Fruit fly (Drosophila melanogaster) whole organism, prepupa: ENCODE measurements around the gene Gr10b.

ENCODE experiments used
- Blimp-1 ChIP-seq: fragments of 200-800 bp; sonication (Bioruptor generic); optimal IDR thresholded peaks from 3 replicates; lab custom pipeline; 2017; ENCODE audit warnings: missing biosample characterization, missing genetic modification characterization, mild to moderate bottlenecking, moderate library complexity, missing genetic modification reagents
- CG11294 ChIP-seq: fragments of 200-800 bp; sonication (Bioruptor generic); IDR thresholded peaks from 2 replicates; pipeline ENCODE4 v1.3.6; 2022; ENCODE audit warnings: missing biosample characterization, missing genetic modification characterization
- CG32006 ChIP-seq: fragments of 200-800 bp; sonication (Bioruptor generic); optimal IDR thresholded peaks from 3 replicates; lab custom pipeline; 2017; ENCODE audit warnings: missing biosample characterization, mild to moderate bottlenecking, missing genetic modification characterization
- CG6276 ChIP-seq: fragments of 200-800 bp; sonication (Bioruptor generic); optimal IDR thresholded peaks from 2 replicates; lab custom pipeline; 2017; ENCODE audit warnings: missing biosample characterization, mild to moderate bottlenecking, missing genetic modification characterization
- CG9139 ChIP-seq: fragments of 200-800 bp; sonication (Bioruptor generic); optimal IDR thresholded peaks from 3 replicates; lab custom pipeline; 2017; ENCODE audit warnings: missing biosample characterization, mild to moderate bottlenecking, missing genetic modification characterization
- Eip78C ChIP-seq: fragments of 200-800 bp; sonication (Bioruptor generic); peaks from one replicate; lab custom pipeline; 2016; ENCODE audit warnings: missing biosample characterization, missing genetic modification characterization
- Hr39 ChIP-seq: fragments of 200-800 bp; sonication (Bioruptor generic); optimal IDR thresholded peaks from 2 replicates; lab custom pipeline; 2016; ENCODE audit warnings: missing biosample characterization, missing genetic modification characterization
- Hr4 ChIP-seq: fragments of 200-800 bp; sonication (Bioruptor generic); optimal IDR thresholded peaks from 3 replicates; lab custom pipeline; 2016; ENCODE audit warnings: missing biosample characterization, missing genetic modification characterization
- OdsH ChIP-seq: fragments of 200-800 bp; sonication (Bioruptor generic); optimal IDR thresholded peaks from 3 replicates; lab custom pipeline; 2016; ENCODE audit warnings: missing biosample characterization, missing genetic modification characterization
- Sox15 ChIP-seq: fragments of 200-800 bp; sonication (Bioruptor generic); optimal IDR thresholded peaks from 3 replicates; lab custom pipeline; 2016; ENCODE audit warnings: missing biosample characterization, missing genetic modification characterization
- esn ChIP-seq: fragments of 200-800 bp; sonication (Bioruptor generic); optimal IDR thresholded peaks from 2 replicates; lab custom pipeline; 2016; ENCODE audit warnings: missing biosample characterization, mild to moderate bottlenecking, missing genetic modification characterization, moderate library complexity
- pdm3 ChIP-seq: fragments of 200-800 bp; sonication (Bioruptor generic); optimal IDR thresholded peaks from 3 replicates; lab custom pipeline; 2016; ENCODE audit warnings: missing biosample characterization, missing genetic modification characterization
- topi ChIP-seq: fragments of 200-800 bp; sonication (Bioruptor generic); optimal IDR thresholded peaks from 3 replicates; lab custom pipeline; 2016; ENCODE audit warnings: missing biosample characterization, missing genetic modification characterization

DNA sequence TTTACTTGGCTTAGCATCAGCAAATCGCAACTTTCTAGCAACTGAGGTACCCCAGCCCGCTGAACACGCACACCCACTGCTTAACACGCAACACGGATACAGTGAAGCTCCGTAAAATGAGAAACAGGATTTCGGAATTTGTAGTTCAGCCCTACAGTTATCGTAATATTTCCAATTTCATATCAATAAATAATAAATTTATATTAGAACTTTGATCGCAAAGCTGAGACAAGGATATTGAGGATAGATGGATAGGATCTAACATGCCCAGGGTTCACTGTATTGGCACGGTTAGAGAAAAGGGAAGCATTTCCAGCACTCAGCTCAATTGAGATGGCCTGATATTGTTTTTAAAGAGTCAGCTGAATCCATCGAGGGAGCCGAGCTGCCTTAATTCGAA lies 6.2 kb upstream of the Gr10b start:
- TF ChIP-seq topi (GFP tag; lab: Kevin White, UChicago) (no peak), Hr4 (GFP tag; lab: Kevin White, UChicago) (no peak), CG6276 (peak; percentile 20), CG9139 (GFP tag; lab: Kevin White, UChicago) (no peak), Hr39 (GFP tag; lab: Kevin White, UChicago) (no peak), OdsH (peak; percentile 12), esn (GFP tag; lab: Kevin White, UChicago) (no peak), Eip78C (GFP tag; lab: Kevin White, UChicago) (peak; percentile 39), Blimp-1 (GFP tag; lab: Kevin White, UChicago) (no peak), CG11294 (no peak), pdm3 (no peak), Sox15 (no peak), CG32006 (GFP tag; lab: Kevin White, UChicago) (peak; percentile 40)
